Worm (Caenorhabditis elegans) whole organism, L3 larva: Measurements from ENCODE around the gene stc-1.

Experiments
- R02D3.7 ChIP-seq: fragments of 150-350 bp; optimal IDR thresholded peaks from 2 replicates; lab custom pipeline; 2014; ENCODE audit warnings: missing biosample characterization, missing genetic modification characterization
- ZK546.5 ChIP-seq: sonication (generic microtip); optimal IDR thresholded peaks from 2 replicates; lab custom pipeline; 2017; ENCODE audit warnings: missing biosample characterization, missing genetic modification characterization
- aly-2 ChIP-seq: fragments of 150-350 bp; optimal IDR thresholded peaks from 2 replicates; lab custom pipeline; 2014; ENCODE audit warnings: missing biosample characterization, missing genetic modification characterization
- ama-1 ChIP-seq: fragments of 150-350 bp; optimal IDR thresholded peaks from 2 replicates; lab custom pipeline; 2018
- ceh-16 ChIP-seq: sonication (generic microtip); optimal IDR thresholded peaks from 2 replicates; lab custom pipeline; 2017; ENCODE audit warnings: missing biosample characterization, missing genetic modification characterization
- ceh-28 ChIP-seq: fragments of 150-350 bp; optimal IDR thresholded peaks from 2 replicates; lab custom pipeline; 2014; ENCODE audit warnings: missing biosample characterization, missing genetic modification reagents, missing genetic modification characterization
- ceh-82 ChIP-seq: fragments of 150-350 bp; optimal IDR thresholded peaks from 2 replicates; lab custom pipeline; 2014; ENCODE audit warnings: missing biosample characterization, missing genetic modification characterization
- daf-12 ChIP-seq: fragments of 150-350 bp; optimal IDR thresholded peaks from 2 replicates; lab custom pipeline; 2014; ENCODE audit warnings: missing biosample characterization, missing genetic modification reagents, missing genetic modification characterization
- egl-27 ChIP-seq: sonication (generic microtip); optimal IDR thresholded peaks from 4 replicates; lab custom pipeline; 2017; ENCODE audit warnings: missing biosample characterization, missing genetic modification reagents, missing genetic modification characterization
- elt-1 ChIP-seq: fragments of 150-350 bp; optimal IDR thresholded peaks from 2 replicates; lab custom pipeline; 2014; ENCODE audit warnings: missing biosample characterization, missing genetic modification characterization
- elt-2 ChIP-seq: sonication (generic microtip); optimal IDR thresholded peaks from 2 replicates; lab custom pipeline; 2016; ENCODE audit warnings: missing genetic modification reagents, mild to moderate bottlenecking, missing genetic modification characterization, missing compliant biosample characterization
- elt-3 ChIP-seq, 3 experiments: fragments of 150-350 bp in 1 of 3; sonication (generic microtip) in 2 of 3; optimal IDR thresholded peaks; 2 replicates in 2 of 3; 4 replicates in 1 of 3; lab custom pipeline; 2014 to 2017; ENCODE audit warnings: missing biosample characterization in 3 of 3, missing genetic modification characterization in 3 of 3
- fkh-10 ChIP-seq: sonication (generic microtip); optimal IDR thresholded peaks from 2 replicates; lab custom pipeline; 2017; ENCODE audit warnings: missing biosample characterization, missing genetic modification reagents, missing genetic modification characterization
- fkh-2 ChIP-seq: fragments of 150-350 bp; optimal IDR thresholded peaks from 2 replicates; lab custom pipeline; 2014; ENCODE audit warnings: missing biosample characterization, missing genetic modification reagents, missing genetic modification characterization
- jun-1 ChIP-seq: fragments of 150-350 bp; optimal IDR thresholded peaks from 2 replicates; lab custom pipeline; 2014; ENCODE audit warnings: missing biosample characterization, missing genetic modification reagents, missing genetic modification characterization
- lin-15B ChIP-seq: fragments of 150-350 bp; optimal IDR thresholded peaks from 2 replicates; lab custom pipeline; 2014; ENCODE audit warnings: missing biosample characterization, missing genetic modification characterization
- lin-39 ChIP-seq: fragments of 150-350 bp; optimal IDR thresholded peaks from 2 replicates; lab custom pipeline; 2018; ENCODE audit warnings: missing biosample characterization, missing genetic modification reagents, missing genetic modification characterization
- lsy-12 ChIP-seq: sonication (generic microtip); optimal IDR thresholded peaks from 2 replicates; lab custom pipeline; 2016; ENCODE audit warnings: mild to moderate bottlenecking, missing genetic modification characterization, missing compliant biosample characterization
- mdl-1 ChIP-seq: fragments of 150-350 bp; optimal IDR thresholded peaks from 2 replicates; lab custom pipeline; 2014; ENCODE audit warnings: missing biosample characterization, missing genetic modification characterization
- nfya-1 ChIP-seq: sonication (generic microtip); optimal IDR thresholded peaks from 2 replicates; lab custom pipeline; 2017; ENCODE audit warnings: missing genetic modification characterization, mild to moderate bottlenecking, missing compliant biosample characterization, antibody characterized with exemption, moderate library complexity; ENCODE audit not compliant: insufficient read depth
- nhr-11 ChIP-seq: fragments of 150-350 bp; optimal IDR thresholded peaks from 2 replicates; lab custom pipeline; 2014; ENCODE audit warnings: missing biosample characterization, missing genetic modification characterization
- nhr-12 ChIP-seq: fragments of 150-350 bp; optimal IDR thresholded peaks from 2 replicates; lab custom pipeline; 2014; ENCODE audit warnings: missing biosample characterization, missing genetic modification characterization
- nhr-23 ChIP-seq: fragments of 150-350 bp; optimal IDR thresholded peaks from 2 replicates; lab custom pipeline; 2014; ENCODE audit warnings: missing biosample characterization, missing genetic modification reagents, missing genetic modification characterization
- nhr-237 ChIP-seq: fragments of 150-350 bp; optimal IDR thresholded peaks from 2 replicates; lab custom pipeline; 2014; ENCODE audit warnings: missing biosample characterization, missing genetic modification characterization
- nhr-25 ChIP-seq: sonication (generic microtip); optimal IDR thresholded peaks from 2 replicates; lab custom pipeline; 2017; ENCODE audit warnings: missing biosample characterization, missing genetic modification characterization
- nhr-28 ChIP-seq: fragments of 150-350 bp; optimal IDR thresholded peaks from 2 replicates; lab custom pipeline; 2014; ENCODE audit warnings: missing biosample characterization, missing genetic modification characterization
- nhr-43 ChIP-seq: sonication (generic microtip); optimal IDR thresholded peaks from 2 replicates; lab custom pipeline; 2016; ENCODE audit warnings: mild to moderate bottlenecking, missing genetic modification characterization, missing compliant biosample characterization; ENCODE audit not compliant: poor library complexity, severe bottlenecking
- nhr-67 ChIP-seq: fragments of 150-350 bp; optimal IDR thresholded peaks from 2 replicates; lab custom pipeline; 2014; ENCODE audit warnings: missing biosample characterization, missing genetic modification characterization
- pha-4 ChIP-seq: fragments of 150-350 bp; optimal IDR thresholded peaks from 2 replicates; lab custom pipeline; 2014; ENCODE audit warnings: missing biosample characterization, missing genetic modification reagents, missing genetic modification characterization
- pqm-1 ChIP-seq: fragments of 150-350 bp; optimal IDR thresholded peaks from 2 replicates; lab custom pipeline; 2017; ENCODE audit warnings: missing biosample characterization, missing genetic modification characterization, inconsistent platforms
- skn-1 ChIP-seq: fragments of 150-350 bp; optimal IDR thresholded peaks from 2 replicates; lab custom pipeline; 2014; ENCODE audit warnings: missing biosample characterization, missing genetic modification characterization
- snpc-4 ChIP-seq: fragments of 150-350 bp; optimal IDR thresholded peaks from 2 replicates; lab custom pipeline; 2014; ENCODE audit warnings: missing biosample characterization, missing genetic modification characterization
- tbx-2 ChIP-seq: sonication (generic microtip); optimal IDR thresholded peaks from 2 replicates; lab custom pipeline; 2016; ENCODE audit warnings: mild to moderate bottlenecking, missing genetic modification characterization, missing compliant biosample characterization
- unc-62 ChIP-seq: fragments of 150-350 bp; sonication (generic microtip); optimal IDR thresholded peaks from 4 replicates; lab custom pipeline; 2014; ENCODE audit warnings: missing biosample characterization, missing genetic modification reagents, missing genetic modification characterization

stc-1 gene

DNA sequence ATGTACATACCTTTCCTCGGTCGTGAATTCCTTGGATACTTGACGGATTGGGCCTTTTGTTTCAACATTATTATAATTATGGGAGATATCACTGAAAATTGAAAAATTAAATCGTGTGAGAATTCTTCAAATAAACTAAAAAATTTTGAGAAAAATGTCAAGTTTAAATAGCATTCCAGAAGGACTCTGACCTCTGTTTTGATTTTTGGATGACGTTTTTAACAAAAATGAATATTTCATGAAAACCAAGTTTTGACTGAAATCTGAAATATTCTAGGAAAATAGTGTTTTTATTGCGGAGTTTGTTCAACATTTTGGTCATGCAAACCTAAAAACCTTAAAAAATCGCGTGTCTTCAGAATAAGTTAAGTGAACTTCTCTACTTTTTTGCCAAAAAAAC is 9.8 kb downstream of the stc-1 start, which contains the start of gene glb-27:
TSS of gene glb-27 (minus strand) at position 101 of the 400 bp plus-strand sequence.
- TF ChIP-seq fkh-10 (no peak), nhr-67 (tag; lab: Kevin White, UChicago) (no peak), elt-1 (tag; lab: Kevin White, UChicago) (no peak), elt-3 (tag; optimal IDR thresholded peaks at IDR 0.05; lab: Kevin White, UChicago) (no peak), aly-2 (no peak), nhr-11 (no peak), lin-15B (tag; lab: Kevin White, UChicago) (no peak), ceh-28 (tag; lab: Kevin White, UChicago) (no peak), nfya-1 (no peak), daf-12 (tag; lab: Kevin White, UChicago) (no peak), fkh-2 (tag; lab: Kevin White, UChicago) (no peak), skn-1 (tag; lab: Kevin White, UChicago) (no peak)

DNA sequence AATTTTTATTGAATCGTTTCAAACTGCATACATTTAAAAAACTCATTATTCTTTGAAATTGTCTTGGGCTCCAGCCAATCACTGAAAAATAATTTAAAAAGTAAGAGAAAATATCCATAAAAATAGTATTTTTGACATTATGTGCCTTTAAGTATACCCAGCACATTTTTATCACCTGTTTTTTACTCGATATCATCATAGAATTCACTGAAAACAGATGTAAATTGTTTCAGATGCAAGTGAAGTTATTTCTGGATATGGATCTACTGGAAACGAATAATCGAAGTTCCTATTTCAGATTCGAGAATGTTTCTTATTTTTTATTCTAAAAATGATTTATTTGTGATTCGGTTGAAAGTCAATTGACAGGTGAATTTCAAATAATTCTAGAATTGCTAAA is 11.4 kb downstream of the stc-1 start:
- no peak for TF ChIP-seq lin-39 (tag; lab: Kevin White, UChicago)
- no peak for TF ChIP-seq jun-1 (tag; lab: Kevin White, UChicago)
- TF ChIP-seq nhr-11, result no peak
- TF ChIP-seq pqm-1 (tag; lab: Kevin White, UChicago), result no peak
- no peak for TF ChIP-seq skn-1 (tag; lab: Kevin White, UChicago)
- no peak for TF ChIP-seq nhr-12
- TF ChIP-seq nhr-237 (tag; lab: Kevin White, UChicago), result no peak
- no peak for TF ChIP-seq elt-2 (tag; lab: Kevin White, UChicago)
- TF ChIP-seq ZK546.5 (tag; lab: Kevin White, UChicago), result no peak
- TF ChIP-seq ceh-16 (tag; lab: Kevin White, UChicago), result no peak
- no peak for TF ChIP-seq egl-27
- TF ChIP-seq mdl-1 (tag; lab: Kevin White, UChicago), result no peak
- no peak for TF ChIP-seq nfya-1
- no peak for TF ChIP-seq tbx-2 (tag; lab: Kevin White, UChicago)
- TF ChIP-seq nhr-67 (tag; lab: Kevin White, UChicago), result no peak
- TF ChIP-seq R02D3.7 (tag; lab: Kevin White, UChicago), result no peak
- TF ChIP-seq nhr-28 (tag; lab: Kevin White, UChicago), result no peak
- TF ChIP-seq elt-3 (tag; optimal IDR thresholded peaks at IDR 0.05; lab: Kevin White, UChicago), result no peak

DNA sequence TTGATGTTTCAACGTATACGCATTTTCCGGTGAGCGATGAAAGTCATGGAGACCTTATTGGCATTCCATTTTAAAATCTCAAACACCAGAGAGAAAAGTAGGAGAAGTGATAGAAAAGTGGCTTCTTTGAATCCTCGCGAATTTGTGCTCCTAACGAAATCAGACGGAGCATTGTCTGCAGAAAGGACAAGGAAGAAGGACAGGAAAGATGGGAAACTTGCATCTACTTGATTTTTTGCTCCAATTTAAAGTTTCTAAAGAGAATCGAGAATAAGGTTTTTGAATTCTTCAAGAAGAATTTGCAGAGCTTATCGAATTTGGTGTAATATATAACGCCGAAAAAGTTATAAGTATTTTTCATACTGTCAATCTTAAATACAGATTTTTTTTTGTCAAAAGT is 14.8 kb downstream of the stc-1 start:
- TF ChIP-seq fkh-10, result peak; percentile 47
- no peak for TF ChIP-seq tbx-2 (tag; lab: Kevin White, UChicago)
- TF ChIP-seq lsy-12 (tag; lab: Kevin White, UChicago), result no peak
- TF ChIP-seq aly-2, result no peak
- TF ChIP-seq, all 47 proteins: peak for 1

DNA sequence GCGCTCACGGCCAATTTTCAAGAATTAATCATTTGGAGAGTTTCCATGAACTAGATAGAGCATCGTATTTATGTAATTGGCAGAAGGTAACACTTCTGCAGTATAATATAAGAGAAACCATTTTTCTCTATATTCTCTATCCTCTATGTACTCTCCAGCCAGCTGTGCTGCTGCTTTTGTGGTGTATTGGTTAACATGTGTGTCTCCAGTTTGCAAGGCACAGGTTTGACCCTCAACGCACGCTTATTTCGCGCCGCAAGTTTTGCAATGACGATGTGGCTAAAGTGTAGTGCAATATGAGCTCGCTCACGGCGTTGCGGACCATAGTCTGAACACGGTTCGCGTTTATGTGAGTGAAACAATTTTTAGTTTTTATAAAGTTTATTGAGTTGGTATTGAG is 19.0 kb downstream of the stc-1 start:
- TF ChIP-seq tbx-2 (tag; lab: Kevin White, UChicago) (peak; percentile 42), nhr-28 (tag; lab: Kevin White, UChicago) (no peak), R02D3.7 (tag; lab: Kevin White, UChicago) (no peak), skn-1 (tag; lab: Kevin White, UChicago) (peak; percentile 36), nhr-43 (tag; lab: Kevin White, UChicago) (peak; percentile 70), pha-4 (tag; lab: Kevin White, UChicago) (peak; percentile 77), pqm-1 (tag; lab: Kevin White, UChicago) (no peak), nhr-25 (tag; lab: Kevin White, UChicago) (peak; percentile 40), elt-2 (tag; lab: Kevin White, UChicago) (peak; percentile 36), nhr-11 (no peak), mdl-1 (tag; lab: Kevin White, UChicago) (no peak), nfya-1 (peak; percentile 52), lin-39 (tag; lab: Kevin White, UChicago) (peak; percentile 54), jun-1 (tag; lab: Kevin White, UChicago) (peak; percentile 17), lsy-12 (tag; lab: Kevin White, UChicago) (peak; percentile 22), egl-27 (peak; percentile 22), snpc-4 (peak; percentile 11)
- TF ChIP-seq, all 47 proteins: peak for 12

DNA sequence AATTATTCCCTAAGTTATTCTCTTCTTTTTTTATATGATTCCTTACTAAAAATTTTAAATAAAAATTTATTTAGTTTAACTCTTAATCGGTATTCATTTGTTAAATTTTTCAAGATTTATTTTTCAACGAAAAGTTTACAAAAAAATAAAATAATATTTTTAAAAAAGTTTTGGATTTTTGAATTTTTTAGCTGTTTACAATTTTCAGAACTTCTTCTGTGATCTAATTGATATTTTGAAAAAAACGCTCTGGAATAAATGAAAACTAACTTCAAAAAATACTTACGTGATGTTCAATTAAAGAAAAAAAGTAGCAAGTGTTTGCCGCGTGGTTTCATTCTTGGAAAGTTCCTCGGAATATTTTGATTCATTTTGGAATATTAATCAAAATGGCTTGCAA is 20.6 kb downstream of the stc-1 start, which contains the start of gene decr-1.2:
TSS of gene decr-1.2 (plus strand) at position 301 of the 400 bp plus-strand sequence.
- TF ChIP-seq lsy-12 (tag; lab: Kevin White, UChicago) (no peak), ceh-28 (tag; lab: Kevin White, UChicago) (no peak), pqm-1 (tag; lab: Kevin White, UChicago) (no peak), nhr-11 (no peak), ama-1 (lab: Kevin White, UChicago) (no peak), nhr-43 (tag; lab: Kevin White, UChicago) (no peak), ceh-82 (tag; lab: Kevin White, UChicago) (no peak), nhr-23 (no peak), nhr-28 (tag; lab: Kevin White, UChicago) (no peak), daf-12 (tag; lab: Kevin White, UChicago) (no peak), unc-62 (no peak)
